Worm (Caenorhabditis elegans) whole organism, midembryonic: ENCODE results near the gene oac-50.

Source experiments
- T22C8.4 ChIP-seq: fragments of 200-800 bp; sonication (Bioruptor generic); IDR thresholded peaks from 2 replicates; pipeline ENCODE4 v1.3.6; 2022; ENCODE audit warnings: missing genetic modification characterization, missing compliant biosample characterization
- cog-1 ChIP-seq: sonication (generic microtip); optimal IDR thresholded peaks from 2 replicates; lab custom pipeline; 2016; ENCODE audit warnings: missing genetic modification characterization, missing compliant biosample characterization
- flt-1 ChIP-seq: fragments of 200-800 bp; sonication (Bioruptor generic); IDR thresholded peaks from 2 replicates; pipeline ENCODE4 v1.3.6; 2022; ENCODE audit warnings: missing genetic modification characterization, missing compliant biosample characterization
- klf-2 ChIP-seq: fragments of 200-800 bp; sonication (Bioruptor generic); conservative IDR thresholded peaks from 2 replicates; pipeline ENCODE4 v1.3.6; 2022; ENCODE audit warnings: missing genetic modification reagents, missing genetic modification characterization, missing compliant biosample characterization
- med-1 ChIP-seq: sonication (generic microtip); optimal IDR thresholded peaks from 2 replicates; lab custom pipeline; 2017; ENCODE audit warnings: missing genetic modification characterization, mild to moderate bottlenecking, missing compliant biosample characterization, antibody characterized with exemption, missing genetic modification reagents; ENCODE audit not compliant: insufficient read depth
- tab-1 ChIP-seq: fragments of 200-800 bp; sonication (Bioruptor generic); IDR thresholded peaks from 2 replicates; pipeline ENCODE4 v1.3.6; 2022; ENCODE audit warnings: missing genetic modification characterization, missing compliant biosample characterization
- ztf-29 ChIP-seq: fragments of 200-800 bp; sonication (Bioruptor generic); IDR thresholded peaks from 2 replicates; pipeline ENCODE4 v1.3.6; 2022; ENCODE audit warnings: missing genetic modification reagents, missing genetic modification characterization, missing compliant biosample characterization

DNA sequence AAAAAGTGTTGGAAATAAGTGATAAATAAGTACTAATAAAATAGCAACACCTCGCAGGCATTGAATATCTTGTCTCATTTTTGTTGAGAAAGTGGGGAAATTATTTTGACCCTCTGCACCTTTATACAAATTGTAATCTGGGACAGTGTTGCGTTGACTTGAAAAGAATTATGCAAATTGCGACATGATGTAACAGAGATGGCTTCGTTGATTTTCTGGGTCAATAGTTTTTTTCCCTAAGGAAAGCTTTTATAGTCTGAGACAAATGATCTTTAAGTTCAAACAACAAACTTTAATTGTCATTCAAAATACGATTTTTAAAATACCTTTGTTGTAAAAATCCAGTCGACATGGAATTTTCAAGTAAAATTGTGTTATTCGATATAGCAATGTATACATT lies 48.6 kb downstream of the oac-50 start, which contains the start of gene bus-1:
- no peak for TF ChIP-seq tab-1 (GFP tag; lab: Robert Waterston, UW)
- no peak for TF ChIP-seq klf-2 (GFP tag; lab: Robert Waterston, UW)
- no peak for TF ChIP-seq med-1 (GFP tag; lab: Kevin White, UChicago)
- TF ChIP-seq flt-1 (GFP tag; lab: Robert Waterston, UW) = no peak
- TF ChIP-seq cog-1 = no peak
- TF ChIP-seq ztf-29 (GFP tag; lab: Robert Waterston, UW) = no peak
- no peak for TF ChIP-seq T22C8.4
